Fruit fly (Drosophila melanogaster): ENCODE measurements around the gene TwdlZ.
A peak's percentile ranks its signal among the peaks of the same experiment; 100 is the strongest.

- peak; percentile 12 for TF ChIP-seq Crg-1 (GFP tag; optimal IDR thresholded peaks at IDR 0.05)
- no peak for TF ChIP-seq pad (GFP tag; optimal IDR thresholded peaks at IDR 0.05)
- TF ChIP-seq cnc (optimal IDR thresholded peaks at IDR 0.05): no peak
- no peak for TF ChIP-seq CG12768 (GFP tag; optimal IDR thresholded peaks at IDR 0.05)
- no peak for TF ChIP-seq CG1620 (GFP tag; optimal IDR thresholded peaks at IDR 0.05)
- no peak for TF ChIP-seq kay (GFP tag; ENCODE audit: borderline replicate concordance)
- peak; percentile 17 for TF ChIP-seq CG14711 (tag; optimal IDR thresholded peaks at IDR 0.05)
- no peak for TF ChIP-seq ovo (GFP tag; optimal IDR thresholded peaks at IDR 0.05)
- TF ChIP-seq tj (GFP tag; optimal IDR thresholded peaks at IDR 0.05): no peak
- peak; percentile 58 for TF ChIP-seq CG7101 (tag; optimal IDR thresholded peaks at IDR 0.05)
- no peak for TF ChIP-seq CG5204 (GFP tag; optimal IDR thresholded peaks at IDR 0.05)
- TF ChIP-seq Clk (GFP tag; optimal IDR thresholded peaks at IDR 0.05): no peak
- no peak for TF ChIP-seq Mnt (GFP tag; optimal IDR thresholded peaks at IDR 0.05)
- TF ChIP-seq Hr96 (GFP tag; optimal IDR thresholded peaks at IDR 0.05): no peak
Observed at dm6 chrX:16787416-16787900, 49.5 kb downstream of the TwdlZ start.
